Worm (Caenorhabditis elegans): ENCODE data around the gene glr-4.

glr-4 gene

ce11 chrII:7813645-7814044, 19.5 kb upstream of the glr-4 start:
- TF ChIP-seq unc-62 (GFP tag; optimal IDR thresholded peaks at IDR 0.05), result no peak

- TF ChIP-seq unc-62 (GFP tag; optimal IDR thresholded peaks at IDR 0.05), result no peak
These were observed 19.1 kb upstream of the glr-4 start for ce11 chrII:7813237-7813636.

ce11 chrII:7812332-7812731, 18.2 kb upstream of the glr-4 start:
- no peak for TF ChIP-seq unc-62 (GFP tag; optimal IDR thresholded peaks at IDR 0.05)

- TF ChIP-seq unc-62 (GFP tag; optimal IDR thresholded peaks at IDR 0.05), result no peak
These were observed 16.9 kb upstream of the glr-4 start, which contains the start of gene cki-1 for ce11 chrII:7810869-7811543. cki-1 (plus strand) TSS chrII:7811240.

- no peak for TF ChIP-seq unc-62 (GFP tag; optimal IDR thresholded peaks at IDR 0.05)
These were observed 16.2 kb upstream of the glr-4 start for ce11 chrII:7810162-7810868.

ce11 chrII:7809358-7809914, 15.3 kb upstream of the glr-4 start:
- TF ChIP-seq unc-62 (GFP tag; optimal IDR thresholded peaks at IDR 0.05), result no peak

- TF ChIP-seq unc-62 (GFP tag; optimal IDR thresholded peaks at IDR 0.05), result no peak
These were observed 14.8 kb upstream of the glr-4 start for ce11 chrII:7808950-7809349.

ce11 chrII:7808153-7808552, 14.0 kb upstream of the glr-4 start:
- TF ChIP-seq unc-62 (GFP tag; optimal IDR thresholded peaks at IDR 0.05), result no peak

- no peak for TF ChIP-seq unc-62 (GFP tag; optimal IDR thresholded peaks at IDR 0.05)
These were observed 12.8 kb upstream of the glr-4 start for ce11 chrII:7806872-7807271.

- no peak for TF ChIP-seq unc-62 (GFP tag; optimal IDR thresholded peaks at IDR 0.05)
These were observed 11.9 kb upstream of the glr-4 start for ce11 chrII:7806054-7806453.

ce11 chrII:7803174-7803573, 9.1 kb upstream of the glr-4 start:
- TF ChIP-seq unc-62 (GFP tag; optimal IDR thresholded peaks at IDR 0.05), result no peak

- no peak for TF ChIP-seq unc-62 (GFP tag; optimal IDR thresholded peaks at IDR 0.05)
These were observed 7.8 kb upstream of the glr-4 start for ce11 chrII:7801899-7802298.

- TF ChIP-seq unc-62 (GFP tag; optimal IDR thresholded peaks at IDR 0.05), result no peak
These were observed 7.1 kb upstream of the glr-4 start for ce11 chrII:7801255-7801654.

- TF ChIP-seq unc-62 (GFP tag; optimal IDR thresholded peaks at IDR 0.05), result no peak
These were observed 1.2 kb upstream of the glr-4 start for ce11 chrII:7795299-7795698.

ce11 chrII:7792514-7792913, 1.6 kb downstream of the glr-4 start:
- TF ChIP-seq unc-62 (GFP tag; optimal IDR thresholded peaks at IDR 0.05), result no peak

ce11 chrII:7791408-7792050, 2.6 kb downstream of the glr-4 start:
- no peak for TF ChIP-seq unc-62 (GFP tag; optimal IDR thresholded peaks at IDR 0.05)

All from whole organism, dauer.